Fruit fly (Drosophila melanogaster) whole organism, embryonic: Measurements from ENCODE around the gene SPARC.
A peak's percentile ranks its signal among the peaks of the same experiment; 100 is the strongest.

ENCODE experiments used
- Atf3 ChIP-seq: fragments of 200-800 bp; sonication (Bioruptor generic); optimal IDR thresholded peaks from 3 replicates; lab custom pipeline; 2016; ENCODE audit warnings: missing biosample characterization, missing genetic modification characterization
- C15 ChIP-seq: fragments of 200-800 bp; sonication (Bioruptor generic); IDR thresholded peaks from 3 replicates; pipeline ENCODE4 v1.3.6; 2022; ENCODE audit warnings: missing biosample characterization, missing genetic modification characterization
- CG1024 ChIP-seq: fragments of 200-800 bp; sonication (Bioruptor generic); IDR thresholded peaks from 2 replicates; pipeline ENCODE4 v1.3.6; 2022; ENCODE audit warnings: missing biosample characterization, missing genetic modification characterization
- CG10267 ChIP-seq: fragments of 200-800 bp; sonication (Bioruptor generic); optimal IDR thresholded peaks from 2 replicates; lab custom pipeline; 2018; ENCODE audit warnings: missing biosample characterization, mild to moderate bottlenecking, missing genetic modification characterization, moderate library complexity
- CG10274 ChIP-seq: fragments of 200-800 bp; sonication (Bioruptor generic); optimal IDR thresholded peaks from 3 replicates; lab custom pipeline; 2017; ENCODE audit warnings: missing biosample characterization, mild to moderate bottlenecking, missing genetic modification characterization
- CG11247 ChIP-seq: fragments of 200-800 bp; sonication (Bioruptor generic); IDR thresholded peaks from 2 replicates; pipeline ENCODE4 v1.3.6; 2022; ENCODE audit warnings: missing biosample characterization, missing genetic modification characterization
- CG12236 ChIP-seq: fragments of 200-800 bp; sonication (Bioruptor generic); optimal IDR thresholded peaks from 2 replicates; lab custom pipeline; 2016; ENCODE audit warnings: missing biosample characterization, missing genetic modification characterization
- CG13296 ChIP-seq: fragments of 200-800 bp; sonication (Bioruptor generic); optimal IDR thresholded peaks from 3 replicates; lab custom pipeline; 2018; ENCODE audit warnings: missing biosample characterization, mild to moderate bottlenecking, missing genetic modification characterization
- CG15073 ChIP-seq: fragments of 200-800 bp; sonication (Bioruptor generic); optimal IDR thresholded peaks from 2 replicates; lab custom pipeline; 2016; ENCODE audit warnings: missing biosample characterization, missing genetic modification characterization
- CG1603 ChIP-seq: fragments of 200-800 bp; sonication (Bioruptor generic); optimal IDR thresholded peaks from 2 replicates; lab custom pipeline; 2019; ENCODE audit warnings: missing biosample characterization, mild to moderate bottlenecking, missing genetic modification characterization, moderate library complexity
- CG16815 ChIP-seq: fragments of 200-800 bp; sonication (Bioruptor generic); optimal IDR thresholded peaks from 3 replicates; lab custom pipeline; 2017; ENCODE audit warnings: missing biosample characterization, mild to moderate bottlenecking, missing genetic modification characterization
- CG17568 ChIP-seq: fragments of 200-800 bp; sonication (Bioruptor generic); optimal IDR thresholded peaks from 2 replicates; lab custom pipeline; 2018; ENCODE audit warnings: missing biosample characterization, mild to moderate bottlenecking, missing genetic modification characterization, moderate library complexity
- CG1792 ChIP-seq: fragments of 200-800 bp; sonication (Bioruptor generic); optimal IDR thresholded peaks from 2 replicates; lab custom pipeline; 2016; ENCODE audit warnings: missing biosample characterization, missing genetic modification characterization
- CG2202 ChIP-seq: fragments of 200-800 bp; sonication (Bioruptor generic); optimal IDR thresholded peaks from 2 replicates; lab custom pipeline; 2018; ENCODE audit warnings: missing biosample characterization, mild to moderate bottlenecking, missing genetic modification characterization
- CG3281 ChIP-seq: fragments of 200-800 bp; sonication (Bioruptor generic); optimal IDR thresholded peaks from 3 replicates; lab custom pipeline; 2017; ENCODE audit warnings: missing biosample characterization, mild to moderate bottlenecking, missing genetic modification characterization
- CG3838 ChIP-seq: fragments of 200-800 bp; sonication (Bioruptor generic); optimal IDR thresholded peaks from 3 replicates; lab custom pipeline; 2016; ENCODE audit warnings: missing biosample characterization, missing genetic modification characterization
- CG4707 ChIP-seq: fragments of 200-800 bp; sonication (Bioruptor generic); optimal IDR thresholded peaks from 2 replicates; lab custom pipeline; 2018; ENCODE audit warnings: missing biosample characterization, mild to moderate bottlenecking, missing genetic modification characterization, moderate library complexity
- CG4854 ChIP-seq: fragments of 200-800 bp; sonication (Bioruptor generic); optimal IDR thresholded peaks from 2 replicates; lab custom pipeline; 2016; ENCODE audit warnings: missing biosample characterization, missing genetic modification characterization, inconsistent platforms
- CG8944 ChIP-seq: fragments of 200-800 bp; sonication (Bioruptor generic); optimal IDR thresholded peaks from 3 replicates; lab custom pipeline; 2016; ENCODE audit warnings: missing biosample characterization, missing genetic modification characterization
- Camta ChIP-seq: fragments of 200-800 bp; sonication (Bioruptor generic); optimal IDR thresholded peaks from 2 replicates; lab custom pipeline; 2016; ENCODE audit warnings: missing biosample characterization, missing genetic modification characterization
- Doc2 ChIP-seq: fragments of 200-800 bp; sonication (Bioruptor generic); IDR thresholded peaks from 2 replicates; pipeline ENCODE4 v1.3.6; 2022; ENCODE audit warnings: missing biosample characterization, missing genetic modification characterization
- E2f2 ChIP-seq: fragments of 200-800 bp; sonication (Bioruptor generic); IDR thresholded peaks from 2 replicates; pipeline ENCODE4 v1.3.6; 2022; ENCODE audit warnings: missing biosample characterization, missing genetic modification characterization
- Fer2 ChIP-seq: fragments of 200-800 bp; sonication (Bioruptor generic); optimal IDR thresholded peaks from 2 replicates; lab custom pipeline; 2018; ENCODE audit warnings: missing biosample characterization, mild to moderate bottlenecking, missing genetic modification characterization, moderate library complexity
- HLHmδ ChIP-seq: fragments of 200-800 bp; sonication (Bioruptor generic); optimal IDR thresholded peaks from 2 replicates; lab custom pipeline; 2018; ENCODE audit warnings: missing biosample characterization, mild to moderate bottlenecking, missing genetic modification characterization, moderate library complexity
- Hr51 ChIP-seq, 2 experiments: fragments of 200-800 bp; sonication (Bioruptor generic); optimal IDR thresholded peaks; 2 replicates in 1 of 2; 3 replicates in 1 of 2; lab custom pipeline; 2016 to 2018; ENCODE audit warnings: missing biosample characterization in 2 of 2, missing genetic modification characterization in 2 of 2, mild to moderate bottlenecking in 1 of 2, moderate library complexity in 1 of 2
- Hsf ChIP-seq: fragments of 200-800 bp; sonication (Bioruptor generic); optimal IDR thresholded peaks from 3 replicates; lab custom pipeline; 2016; ENCODE audit warnings: missing biosample characterization, missing genetic modification characterization
- Meics ChIP-seq: fragments of 200-800 bp; sonication (Bioruptor generic); optimal IDR thresholded peaks from 2 replicates; lab custom pipeline; 2017; ENCODE audit warnings: missing biosample characterization, mild to moderate bottlenecking, missing genetic modification characterization
- Mrtf ChIP-seq: fragments of 200-800 bp; sonication (Bioruptor generic); IDR thresholded peaks from 3 replicates; pipeline ENCODE4 v1.3.6; 2022; ENCODE audit warnings: missing biosample characterization, missing genetic modification characterization
- NC2α ChIP-seq: fragments of 200-800 bp; sonication (Bioruptor generic); optimal IDR thresholded peaks from 2 replicates; lab custom pipeline; 2016; ENCODE audit warnings: missing biosample characterization, missing genetic modification characterization
- NFAT ChIP-seq: fragments of 200-800 bp; sonication (Bioruptor generic); IDR thresholded peaks from 2 replicates; pipeline ENCODE4 v1.3.6; 2022; ENCODE audit warnings: missing biosample characterization, missing genetic modification characterization
- Sin3A ChIP-seq: fragments of >200 bp; optimal IDR thresholded peaks from 2 replicates; lab custom pipeline; 2018
- ac ChIP-seq: fragments of 200-800 bp; sonication (Bioruptor generic); optimal IDR thresholded peaks from 3 replicates; lab custom pipeline; 2017; ENCODE audit warnings: missing biosample characterization, mild to moderate bottlenecking, missing genetic modification characterization
- amos ChIP-seq: fragments of 200-800 bp; sonication (Bioruptor generic); IDR thresholded peaks from 2 replicates; pipeline ENCODE4 v1.3.6; 2022; ENCODE audit warnings: missing biosample characterization, missing genetic modification characterization; ENCODE audit not compliant: partially characterized antibody
- aop ChIP-seq: fragments of 200-800 bp; sonication (Bioruptor generic); IDR thresholded peaks from 2 replicates; pipeline ENCODE4 v1.3.6; 2022; ENCODE audit warnings: missing biosample characterization, missing genetic modification characterization
- ash1 ChIP-seq: fragments of 200-800 bp; sonication (Bioruptor generic); optimal IDR thresholded peaks from 2 replicates; lab custom pipeline; 2018; ENCODE audit warnings: missing biosample characterization, mild to moderate bottlenecking, missing genetic modification characterization
- az2 ChIP-seq: fragments of 200-800 bp; sonication (Bioruptor generic); optimal IDR thresholded peaks from 3 replicates; lab custom pipeline; 2016; ENCODE audit warnings: missing biosample characterization, missing genetic modification characterization
- br ChIP-seq: fragments of >200 bp; optimal IDR thresholded peaks from 2 replicates; lab custom pipeline; 2017
- cas ChIP-seq: fragments of 200-800 bp; sonication (Bioruptor generic); IDR thresholded peaks from 2 replicates; pipeline ENCODE4 v1.3.6; 2022; ENCODE audit warnings: missing biosample characterization, missing genetic modification characterization
- grau ChIP-seq: fragments of 200-800 bp; optimal IDR thresholded peaks from 3 replicates; lab custom pipeline; 2019; ENCODE audit warnings: missing biosample characterization, mild to moderate bottlenecking, missing genetic modification characterization, moderate library complexity
- grn ChIP-seq: fragments of 200-800 bp; sonication (Bioruptor generic); optimal IDR thresholded peaks from 3 replicates; lab custom pipeline; 2017; ENCODE audit warnings: missing biosample characterization, missing genetic modification characterization
- h ChIP-seq: fragments of >200 bp; optimal IDR thresholded peaks from 2 replicates; lab custom pipeline; 2017
- her ChIP-seq: fragments of 200-800 bp; sonication (Bioruptor generic); optimal IDR thresholded peaks from 2 replicates; lab custom pipeline; 2016; ENCODE audit warnings: missing biosample characterization, missing genetic modification characterization
- ind ChIP-seq: fragments of 200-800 bp; sonication (Bioruptor generic); optimal IDR thresholded peaks from 3 replicates; lab custom pipeline; 2016; ENCODE audit warnings: missing biosample characterization, missing genetic modification characterization
- lilli ChIP-seq: fragments of 200-800 bp; sonication (Bioruptor generic); optimal IDR thresholded peaks from 3 replicates; lab custom pipeline; 2016; ENCODE audit warnings: missing biosample characterization, missing genetic modification characterization
- maf-S ChIP-seq: fragments of 200-800 bp; sonication (Bioruptor generic); optimal IDR thresholded peaks from 2 replicates; lab custom pipeline; 2016; ENCODE audit warnings: missing biosample characterization, missing genetic modification characterization
- mirr ChIP-seq: fragments of 200-800 bp; sonication (Bioruptor generic); optimal IDR thresholded peaks from 3 replicates; lab custom pipeline; 2018; ENCODE audit warnings: missing biosample characterization, mild to moderate bottlenecking, missing genetic modification characterization
- nau ChIP-seq: fragments of 200-800 bp; sonication (Bioruptor generic); optimal IDR thresholded peaks from 3 replicates; lab custom pipeline; 2017; ENCODE audit warnings: missing biosample characterization, mild to moderate bottlenecking, missing genetic modification characterization, missing genetic modification reagents
- odd ChIP-seq: fragments of 200-800 bp; sonication (Bioruptor generic); optimal IDR thresholded peaks from 2 replicates; lab custom pipeline; 2017; ENCODE audit warnings: missing biosample characterization, mild to moderate bottlenecking, missing genetic modification characterization
- pb ChIP-seq: fragments of 200-800 bp; sonication (Bioruptor generic); optimal IDR thresholded peaks from 3 replicates; lab custom pipeline; 2016; ENCODE audit warnings: missing biosample characterization, missing genetic modification characterization
- peb ChIP-seq: fragments of 200-800 bp; sonication (Bioruptor generic); IDR thresholded peaks from 2 replicates; pipeline ENCODE4 v1.3.6; 2022; ENCODE audit warnings: missing biosample characterization, missing genetic modification characterization
- pnt ChIP-seq: fragments of 200-800 bp; sonication (Bioruptor generic); optimal IDR thresholded peaks from 3 replicates; lab custom pipeline; 2016; ENCODE audit warnings: missing biosample characterization, missing genetic modification characterization
- ro ChIP-seq: fragments of 200-800 bp; sonication (Bioruptor generic); IDR thresholded peaks from 2 replicates; pipeline ENCODE4 v1.3.6; 2022; ENCODE audit warnings: missing biosample characterization, missing genetic modification characterization
- sqz ChIP-seq: fragments of 200-800 bp; sonication (Bioruptor generic); optimal IDR thresholded peaks from 3 replicates; lab custom pipeline; 2018; ENCODE audit warnings: missing biosample characterization, mild to moderate bottlenecking, missing genetic modification characterization
- tio ChIP-seq: fragments of 200-800 bp; sonication (Bioruptor generic); optimal IDR thresholded peaks from 2 replicates; lab custom pipeline; 2017; ENCODE audit warnings: missing biosample characterization, missing genetic modification characterization, inconsistent platforms

SPARC gene

dm6 chr3R:26876432-26876831 lies 4.6 kb upstream of the SPARC start, which contains the start of gene CG5500 (continued):
- TF ChIP-seq grau (tag; lab: Kevin White, UChicago) (no peak), amos (GFP tag; lab: Robert Waterston, UW) (peak; percentile 55), Atf3 (no peak), ind (GFP tag; lab: Kevin White, UChicago) (no peak), CG1792 (GFP tag; lab: Kevin White, UChicago) (no peak), sqz (GFP tag; lab: Kevin White, UChicago) (no peak), peb (no peak), Hr51 (GFP tag; optimal IDR thresholded peaks at IDR 0.05; lab: Kevin White, UChicago) (no peak), pb (no peak), ro (no peak), CG10274 (GFP tag; lab: Kevin White, UChicago) (no peak), Meics (no peak), NC2α (no peak), CG12236 (GFP tag; lab: Kevin White, UChicago) (no peak), CG15073 (no peak), HLHmδ (GFP tag; lab: Kevin White, UChicago) (no peak), NFAT (GFP tag; lab: Robert Waterston, UW) (no peak), mirr (peak; percentile 22), E2f2 (GFP tag; lab: Robert Waterston, UW) (peak; percentile 63), CG13296 (GFP tag; lab: Kevin White, UChicago) (peak; percentile 41), CG10267 (peak; percentile 11), her (no peak), nau (GFP tag; lab: Kevin White, UChicago) (no peak), maf-S (GFP tag; lab: Kevin White, UChicago) (no peak), CG2202 (tag; lab: Kevin White, UChicago) (no peak), br (no peak), az2 (GFP tag; lab: Kevin White, UChicago) (no peak), CG3281 (GFP tag; lab: Kevin White, UChicago) (peak; percentile 42), Camta (no peak), Sin3A (lab: Kevin White, UChicago) (no peak), CG3838 (GFP tag; lab: Kevin White, UChicago) (peak; percentile 12), CG1603 (peak; percentile 51), h (no peak), ac (peak; percentile 2), CG8944 (GFP tag; lab: Kevin White, UChicago) (no peak), Mrtf (GFP tag; lab: Robert Waterston, UW) (no peak), CG4707 (GFP tag; lab: Kevin White, UChicago) (no peak), odd (no peak), CG17568 (GFP tag; lab: Kevin White, UChicago) (peak; percentile 30), CG1024 (GFP tag; lab: Robert Waterston, UW) (no peak), Doc2 (GFP tag; lab: Robert Waterston, UW) (no peak), pnt (no peak), ash1 (no peak), Hsf (GFP tag; lab: Kevin White, UChicago) (no peak), Fer2 (no peak), aop (no peak), CG11247 (GFP tag; lab: Robert Waterston, UW) (no peak), tio (GFP tag; lab: Kevin White, UChicago) (no peak), grn (GFP tag; lab: Kevin White, UChicago) (peak; percentile 63), lilli (GFP tag; lab: Kevin White, UChicago) (no peak), CG4854 (GFP tag; lab: Kevin White, UChicago) (no peak), CG16815 (GFP tag; lab: Kevin White, UChicago) (no peak), C15 (GFP tag; lab: Robert Waterston, UW) (no peak), cas (no peak)
